Fruit fly (Drosophila melanogaster) S2 (cell line): ENCODE measurements around the gene Ent3.

Source experiments
- CG8478 ChIP-seq: fragments of >200 bp; optimal IDR thresholded peaks from 2 replicates; lab custom pipeline; 2018
- CTCF ChIP-seq, 2 experiments: fragments of >200 bp; optimal IDR thresholded peaks; 2 replicates each; lab custom pipeline; 2018

The Ent3 gene

dm6 chr3L:12853423-12853822 is at the start of gene Ent3:
Gene Ent3 (plus strand): TSS chr3L:12853646.
- TF ChIP-seq CTCF (optimal IDR thresholded peaks at IDR 0.05; lab: Kevin White, UChicago) (no peak), CG8478 (no peak)

DNA sequence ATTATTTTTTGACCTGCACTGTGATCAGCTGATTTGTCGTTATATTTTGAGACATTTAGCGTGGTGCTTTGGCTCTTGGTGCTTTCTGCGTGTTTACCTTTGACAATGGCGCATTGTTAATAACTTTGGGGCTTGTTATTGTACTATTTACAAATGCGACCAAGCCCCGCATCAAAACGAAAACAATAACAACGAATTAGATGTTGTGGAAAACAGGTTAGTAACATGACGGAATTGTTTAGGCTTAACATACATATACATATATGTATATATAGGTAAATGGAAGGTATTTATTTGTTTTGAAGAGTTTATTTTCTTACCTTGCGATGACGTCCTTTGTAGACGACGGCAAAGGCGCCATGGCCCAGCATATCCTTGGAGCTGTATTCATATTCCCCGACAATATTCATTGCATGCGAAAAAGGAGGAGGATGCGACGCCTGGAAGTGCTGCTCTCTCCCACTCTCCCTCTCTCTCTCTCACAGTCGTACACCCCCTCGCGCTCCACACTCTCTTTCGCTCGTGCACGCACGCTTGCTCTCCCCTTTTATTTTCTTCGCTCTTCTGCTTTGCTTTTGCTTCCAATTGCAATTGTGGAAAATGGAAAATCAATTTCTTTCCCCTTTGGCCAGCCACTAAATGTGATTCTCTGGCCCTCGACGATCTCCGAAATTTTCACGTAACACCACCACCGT is 49.3 kb upstream of the Ent3 start:
- TF ChIP-seq CTCF (optimal IDR thresholded peaks at IDR 0.05; lab: Kevin White, UChicago) (no peak), CG8478 (no peak)

- no peak for TF ChIP-seq CG8478
- TF ChIP-seq CTCF (optimal IDR thresholded peaks at IDR 0.05; lab: Kevin White, UChicago), result peak; percentile 6 to 15
These were observed 48.7 kb upstream of the Ent3 start, which contains the start of gene Atg1 for dm6 chr3L:12804730-12805170. Gene Atg1 (minus strand): TSS chr3L:12805116.

- TF ChIP-seq CG8478 (no peak), CTCF (optimal IDR thresholded peaks at IDR 0.05; lab: Kevin White, UChicago) (peak; percentile 35)
These were observed 47.7 kb upstream of the Ent3 start, which contains the start of gene Sap130 for dm6 chr3L:12805660-12806289. Gene Sap130 (plus strand): TSS chr3L:12805902.

- no peak for TF ChIP-seq CTCF (optimal IDR thresholded peaks at IDR 0.05; lab: Kevin White, UChicago)
- TF ChIP-seq CG8478, result no peak
These were observed 47.1 kb upstream of the Ent3 start for dm6 chr3L:12806290-12806743.

- TF ChIP-seq CTCF (optimal IDR thresholded peaks at IDR 0.05; lab: Kevin White, UChicago) (no peak), CG8478 (no peak)
These were observed 45.0 kb upstream of the Ent3 start, which contains the start of gene CG32110 for dm6 chr3L:12808421-12808820. Gene CG32110 (plus strand): TSS chr3L:12808721.

- TF ChIP-seq CG8478 (no peak), CTCF (optimal IDR thresholded peaks at IDR 0.05; lab: Kevin White, UChicago) (no peak)
These were observed 39.5 kb upstream of the Ent3 start, which contains the start of the genes Sf3a2 and CG42588 for dm6 chr3L:12813907-12814306. Gene Sf3a2 (minus strand): TSS chr3L:12814019. Gene CG42588 (plus strand): TSS chr3L:12814254.

- TF ChIP-seq CTCF (optimal IDR thresholded peaks at IDR 0.05; lab: Kevin White, UChicago) (no peak), CG8478 (no peak)
These were observed 38.6 kb upstream of the Ent3 start for dm6 chr3L:12814806-12815205.

- no peak for TF ChIP-seq CTCF (optimal IDR thresholded peaks at IDR 0.05; lab: Kevin White, UChicago)
- TF ChIP-seq CG8478, result no peak
These were observed 37.7 kb upstream of the Ent3 start for dm6 chr3L:12815756-12816155.

dm6 chr3L:12827705-12828104 is 25.7 kb upstream of the Ent3 start:
- TF ChIP-seq CG8478 (no peak), CTCF (optimal IDR thresholded peaks at IDR 0.05; lab: Kevin White, UChicago) (no peak)

- TF ChIP-seq CG8478 (no peak), CTCF (optimal IDR thresholded peaks at IDR 0.05; lab: Kevin White, UChicago) (no peak)
These were observed 24.9 kb upstream of the Ent3 start for dm6 chr3L:12828532-12828931.

DNA sequence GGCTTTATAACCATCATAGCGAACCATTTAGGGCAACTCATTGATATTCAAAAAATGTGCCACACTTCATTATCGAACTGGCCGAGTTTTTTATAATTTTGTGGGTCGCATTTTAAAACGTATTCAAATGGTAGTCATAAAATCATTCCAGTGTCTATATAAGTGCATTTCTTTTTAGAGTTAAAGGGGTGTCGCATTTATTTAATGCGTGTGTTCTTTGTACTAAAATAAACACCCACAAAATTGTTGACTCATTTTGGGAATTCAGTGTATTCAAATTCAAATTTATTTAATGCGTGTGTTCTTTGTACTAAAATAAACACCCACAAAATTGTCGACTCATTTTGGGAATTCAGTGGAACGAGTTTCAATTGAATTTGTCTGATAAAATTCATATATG is 23.0 kb upstream of the Ent3 start:
- no peak for TF ChIP-seq CG8478
- no peak for TF ChIP-seq CTCF (optimal IDR thresholded peaks at IDR 0.05; lab: Kevin White, UChicago)

- no peak for TF ChIP-seq CTCF (optimal IDR thresholded peaks at IDR 0.05; lab: Kevin White, UChicago)
- no peak for TF ChIP-seq CG8478
These were observed 22.0 kb upstream of the Ent3 start for dm6 chr3L:12831290-12831952.

DNA sequence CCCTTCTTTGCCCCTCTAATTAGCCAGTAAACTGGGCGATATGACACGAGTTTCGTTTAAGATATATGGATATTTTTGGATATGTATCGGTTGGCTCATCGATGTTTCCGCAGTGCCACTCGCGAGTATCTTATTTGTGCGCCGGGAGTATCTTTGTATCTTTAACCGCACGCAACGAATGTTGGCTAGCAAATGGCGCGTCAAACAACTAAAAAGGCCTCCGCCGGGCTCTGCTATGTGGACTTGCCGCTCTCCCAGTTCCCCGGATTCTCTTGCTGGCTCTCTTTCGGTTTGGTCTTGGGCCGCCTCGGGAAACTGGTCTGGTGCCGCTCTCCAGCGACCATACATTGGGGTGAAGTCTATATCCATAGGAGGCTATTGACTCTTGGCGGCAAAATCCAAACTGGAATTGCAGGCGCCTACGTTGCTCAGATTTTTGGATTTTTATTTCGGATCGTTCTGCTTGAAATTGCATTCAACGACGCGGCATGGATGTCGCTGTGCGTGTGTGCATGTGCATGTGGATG is 21.0 kb upstream of the Ent3 start:
- TF ChIP-seq CTCF (optimal IDR thresholded peaks at IDR 0.05; lab: Kevin White, UChicago), result no peak

- TF ChIP-seq CTCF (optimal IDR thresholded peaks at IDR 0.05; lab: Kevin White, UChicago) (no peak), CG8478 (no peak)
These were observed 20.1 kb upstream of the Ent3 start for dm6 chr3L:12833354-12833753.
